Worm (Caenorhabditis elegans) whole organism, young adult: ENCODE measurements around the gene ptr-19.
A peak's percentile ranks its signal among the peaks of the same experiment; 100 is the strongest.

Experiments used
- B0019.2 ChIP-seq: fragments of 200-800 bp; sonication (Bioruptor generic); conservative IDR thresholded peaks from 2 replicates; pipeline ENCODE4 v1.3.6; 2022; ENCODE audit warnings: missing genetic modification reagents, missing genetic modification characterization, missing compliant biosample characterization
- F37B4.10 ChIP-seq: fragments of 200-800 bp; sonication (Bioruptor generic); IDR thresholded peaks from 2 replicates; pipeline ENCODE4 v1.3.6; 2022; ENCODE audit warnings: missing genetic modification characterization, missing compliant biosample characterization
- F49E8.2 ChIP-seq: sonication (generic microtip); optimal IDR thresholded peaks from 3 replicates; lab custom pipeline; 2017; ENCODE audit warnings: missing genetic modification characterization, mild to moderate bottlenecking, missing compliant biosample characterization, antibody characterized with exemption, moderate library complexity; ENCODE audit not compliant: insufficient read depth
- F57C9.4 ChIP-seq: sonication (generic microtip); optimal IDR thresholded peaks from 2 replicates; lab custom pipeline; 2017; ENCODE audit warnings: mild to moderate bottlenecking, missing genetic modification characterization, missing compliant biosample characterization
- Y53G8AR.9 ChIP-seq: fragments of 200-800 bp; sonication (Bioruptor generic); conservative IDR thresholded peaks from 2 replicates; pipeline ENCODE4 v1.3.6; 2022; ENCODE audit warnings: missing genetic modification reagents, missing genetic modification characterization, missing compliant biosample characterization
- Y56A3A.18 ChIP-seq: fragments of 200-800 bp; sonication (Bioruptor generic); IDR thresholded peaks from 2 replicates; pipeline ENCODE4 v1.3.6; 2022; ENCODE audit warnings: missing genetic modification reagents, missing genetic modification characterization, missing compliant biosample characterization
- Y79H2A.3 ChIP-seq: fragments of 200-800 bp; sonication (Bioruptor generic); conservative IDR thresholded peaks from 2 replicates; pipeline ENCODE4 v1.3.6; 2022; ENCODE audit warnings: missing genetic modification reagents, missing genetic modification characterization, missing compliant biosample characterization
- ama-1 ChIP-seq, 3 experiments: fragments of 150-350 bp in 1 of 3; sonication (generic microtip) in 2 of 3; optimal IDR thresholded peaks; 2 replicates each; lab custom pipeline; 2014 to 2018; ENCODE audit warnings: missing biosample characterization in 2 of 3, missing genetic modification characterization in 2 of 3, missing genetic modification reagents in 2 of 3
- athp-1 ChIP-seq: sonication (generic microtip); optimal IDR thresholded peaks from 2 replicates; lab custom pipeline; 2017; ENCODE audit warnings: mild to moderate bottlenecking, missing genetic modification characterization, missing compliant biosample characterization
- attf-3 ChIP-seq: fragments of 200-800 bp; sonication (Bioruptor generic); conservative IDR thresholded peaks from 2 replicates; pipeline ENCODE4 v1.3.6; 2022; ENCODE audit warnings: missing genetic modification reagents, missing genetic modification characterization, missing compliant biosample characterization
- ceh-40 ChIP-seq: fragments of 200-800 bp; sonication (Bioruptor generic); IDR thresholded peaks from 2 replicates; pipeline ENCODE4 v1.3.6; 2022; ENCODE audit warnings: missing genetic modification characterization, missing compliant biosample characterization
- ceh-91 ChIP-seq: fragments of 200-800 bp; sonication (Bioruptor generic); IDR thresholded peaks from 2 replicates; pipeline ENCODE4 v1.3.6; 2022; ENCODE audit warnings: missing genetic modification reagents, missing genetic modification characterization, missing compliant biosample characterization
- die-1 ChIP-seq: sonication (generic microtip); optimal IDR thresholded peaks from 2 replicates; lab custom pipeline; 2016; ENCODE audit warnings: missing genotype, mild to moderate bottlenecking, missing genetic modification characterization, missing compliant biosample characterization
- dox-1 ChIP-seq: fragments of 200-800 bp; sonication (Bioruptor generic); IDR thresholded peaks from 2 replicates; pipeline ENCODE4 v1.3.6; 2022; ENCODE audit warnings: missing genetic modification reagents, missing genetic modification characterization, missing compliant biosample characterization
- egl-18 ChIP-seq: fragments of 200-800 bp; sonication (Bioruptor generic); IDR thresholded peaks from 2 replicates; pipeline ENCODE4 v1.3.6; 2022; ENCODE audit warnings: missing genetic modification reagents, missing genetic modification characterization, missing compliant biosample characterization
- ets-4 ChIP-seq: fragments of 200-800 bp; sonication (Bioruptor generic); optimal IDR thresholded peaks from 2 replicates; lab custom pipeline; 2018; ENCODE audit warnings: mild to moderate bottlenecking, missing genetic modification characterization, missing compliant biosample characterization
- hlh-26 ChIP-seq: fragments of 200-800 bp; sonication (Bioruptor generic); conservative IDR thresholded peaks from 2 replicates; pipeline ENCODE4 v1.3.6; 2022; ENCODE audit warnings: missing genetic modification reagents, missing genetic modification characterization, missing compliant biosample characterization
- hmg-20 ChIP-seq: fragments of 200-800 bp; sonication (Bioruptor generic); IDR thresholded peaks from 2 replicates; pipeline ENCODE4 v1.3.6; 2022; ENCODE audit warnings: missing genetic modification reagents, missing genetic modification characterization, missing compliant biosample characterization
- lag-1 ChIP-seq: fragments of 200-800 bp; sonication (Bioruptor generic); IDR thresholded peaks from 2 replicates; pipeline ENCODE4 v1.3.6; 2022; ENCODE audit warnings: missing genetic modification reagents, missing genetic modification characterization, missing compliant biosample characterization
- let-526 ChIP-seq: fragments of 200-800 bp; sonication (Bioruptor generic); IDR thresholded peaks from 2 replicates; pipeline ENCODE4 v1.3.6; 2022; ENCODE audit warnings: missing genetic modification reagents, missing genetic modification characterization, missing compliant biosample characterization
- lin-35 ChIP-seq, 3 experiments: fragments of 150-350 bp in 2 of 3; sonication (generic microtip) in 1 of 3; optimal IDR thresholded peaks; 2 replicates each; lab custom pipeline; 2014 to 2018; ENCODE audit warnings: missing biosample characterization in 3 of 3, missing genetic modification characterization in 3 of 3, missing genetic modification reagents in 3 of 3
- lin-40 ChIP-seq: sonication (generic microtip); optimal IDR thresholded peaks from 2 replicates; lab custom pipeline; 2016; ENCODE audit warnings: missing genetic modification characterization, mild to moderate bottlenecking, missing compliant biosample characterization, missing genotype, missing genetic modification reagents
- lir-1 ChIP-seq: fragments of 200-800 bp; sonication (Bioruptor generic); conservative IDR thresholded peaks from 2 replicates; pipeline ENCODE4 v1.3.6; 2022; ENCODE audit warnings: missing genetic modification reagents, missing genetic modification characterization, missing compliant biosample characterization
- mel-28 ChIP-seq: sonication (generic microtip); optimal IDR thresholded peaks from 2 replicates; lab custom pipeline; 2016; ENCODE audit warnings: borderline replicate concordance, mild to moderate bottlenecking, missing genetic modification characterization, missing compliant biosample characterization
- mes-4 ChIP-seq: sonication (generic microtip); optimal IDR thresholded peaks from 2 replicates; lab custom pipeline; 2016; ENCODE audit warnings: missing genotype, missing genetic modification characterization, missing compliant biosample characterization
- nhr-120 ChIP-seq: fragments of 200-800 bp; sonication (Bioruptor generic); IDR thresholded peaks from 2 replicates; pipeline ENCODE4 v1.3.6; 2022; ENCODE audit warnings: missing genetic modification characterization, missing compliant biosample characterization
- nhr-90 ChIP-seq: sonication (generic microtip); optimal IDR thresholded peaks from 2 replicates; lab custom pipeline; 2016; ENCODE audit warnings: missing genotype, mild to moderate bottlenecking, missing genetic modification characterization, missing compliant biosample characterization
- rcor-1 ChIP-seq: fragments of 200-800 bp; sonication (Bioruptor generic); IDR thresholded peaks from 2 replicates; pipeline ENCODE4 v1.3.6; 2022; ENCODE audit warnings: missing genetic modification reagents, missing genetic modification characterization, missing compliant biosample characterization
- sdz-38 ChIP-seq: sonication (generic microtip); optimal IDR thresholded peaks from 2 replicates; lab custom pipeline; 2016; ENCODE audit warnings: missing genotype, missing genetic modification characterization, missing compliant biosample characterization
- snpc-1.3 ChIP-seq: sonication (generic microtip); optimal IDR thresholded peaks from 2 replicates; lab custom pipeline; 2017; ENCODE audit warnings: missing genetic modification characterization, mild to moderate bottlenecking, missing compliant biosample characterization, antibody characterized with exemption, moderate library complexity, missing genotype, missing genetic modification reagents; ENCODE audit not compliant: insufficient read depth
- sptf-2 ChIP-seq: fragments of 200-800 bp; sonication (Bioruptor generic); optimal IDR thresholded peaks from 2 replicates; lab custom pipeline; 2018; ENCODE audit warnings: mild to moderate bottlenecking, missing genetic modification characterization, missing compliant biosample characterization
- tlf-1 ChIP-seq: fragments of 200-800 bp; sonication (Bioruptor generic); optimal IDR thresholded peaks from 2 replicates; lab custom pipeline; 2018; ENCODE audit warnings: mild to moderate bottlenecking, missing genetic modification characterization, missing compliant biosample characterization
- unc-130 ChIP-seq: sonication (generic microtip); optimal IDR thresholded peaks from 2 replicates; lab custom pipeline; 2016; ENCODE audit warnings: missing genetic modification reagents, missing genetic modification characterization, missing compliant biosample characterization
- xnd-1 ChIP-seq: sonication (generic microtip); optimal IDR thresholded peaks from 2 replicates; lab custom pipeline; 2016; ENCODE audit warnings: missing genotype, missing genetic modification reagents, missing genetic modification characterization, missing compliant biosample characterization
- zim-3 ChIP-seq: sonication (generic microtip); optimal IDR thresholded peaks from 2 replicates; lab custom pipeline; 2017; ENCODE audit warnings: mild to moderate bottlenecking, missing genetic modification characterization, moderate library complexity, missing compliant biosample characterization
- ztf-18 ChIP-seq: sonication (generic microtip); optimal IDR thresholded peaks from 2 replicates; lab custom pipeline; 2016; ENCODE audit warnings: missing genotype, mild to moderate bottlenecking, missing genetic modification characterization, missing compliant biosample characterization
- ztf-25 ChIP-seq: fragments of 200-800 bp; sonication (Bioruptor generic); IDR thresholded peaks from 2 replicates; pipeline ENCODE4 v1.3.6; 2022; ENCODE audit warnings: missing genetic modification reagents, missing genetic modification characterization, missing compliant biosample characterization
- ztf-3 ChIP-seq: fragments of 200-800 bp; sonication (Bioruptor generic); optimal IDR thresholded peaks from 2 replicates; lab custom pipeline; 2018; ENCODE audit warnings: mild to moderate bottlenecking, missing genetic modification characterization, missing compliant biosample characterization

ptr-19 gene

ce11 chrIII:10755480-10756066 is 26.1 kb upstream of the ptr-19 start, which contains the start of gene hpl-2:
hpl-2 (minus strand) TSS chrIII:10755530.
- TF ChIP-seq ztf-25 (GFP tag; lab: Robert Waterston, UW) (no peak), lin-35 (GFP tag; optimal IDR thresholded peaks at IDR 0.05; lab: Kevin White, UChicago) (peak in 1 of 3 experiments; percentile 36)

- TF ChIP-seq Y56A3A.18 (GFP tag; lab: Robert Waterston, UW) (no peak), ceh-91 (no peak), Y79H2A.3 (GFP tag; lab: Robert Waterston, UW) (no peak), ztf-18 (tag; lab: Kevin White, UChicago) (no peak), zim-3 (tag; lab: Kevin White, UChicago) (no peak), hlh-26 (GFP tag; lab: Robert Waterston, UW) (no peak), F57C9.4 (tag; lab: Kevin White, UChicago) (no peak)
These were observed 24.1 kb upstream of the ptr-19 start, which contains the start of gene rnf-113 for ce11 chrIII:10757540-10757939. rnf-113 (minus strand) TSS chrIII:10757640.

ce11 chrIII:10758422-10758821 is 23.2 kb upstream of the ptr-19 start, which contains the start of gene K01G5.10:
K01G5.10 (minus strand) TSS chrIII:10758522.
- TF ChIP-seq ama-1 (optimal IDR thresholded peaks at IDR 0.05; lab: Kevin White, UChicago) (no peak), ama-1 (GFP tag; optimal IDR thresholded peaks at IDR 0.05; lab: Kevin White, UChicago) (no peak), xnd-1 (tag; lab: Kevin White, UChicago) (no peak), athp-1 (tag; lab: Kevin White, UChicago) (no peak), F37B4.10 (GFP tag; lab: Robert Waterston, UW) (no peak), lir-1 (no peak), unc-130 (GFP tag; lab: Kevin White, UChicago) (no peak), ets-4 (no peak)

- TF ChIP-seq snpc-1.3 (tag; lab: Kevin White, UChicago) = peak; percentile 96
- peak; percentile 98 for TF ChIP-seq unc-130 (GFP tag; lab: Kevin White, UChicago)
- peak; percentile 100 for TF ChIP-seq ztf-25 (GFP tag; lab: Robert Waterston, UW)
- TF ChIP-seq ztf-18 (tag; lab: Kevin White, UChicago) = peak; percentile 93
- peak; percentile 100 for TF ChIP-seq tlf-1 (GFP tag; lab: Kevin White, UChicago)
- no peak for TF ChIP-seq ama-1 (optimal IDR thresholded peaks at IDR 0.05; lab: Kevin White, UChicago)
- TF ChIP-seq ama-1 (GFP tag; optimal IDR thresholded peaks at IDR 0.05; lab: Kevin White, UChicago) = peak; percentile 61 to 86
- peak; percentile 97 for TF ChIP-seq nhr-120 (GFP tag; lab: Robert Waterston, UW)
- peak; percentile 99 for TF ChIP-seq ztf-3 (GFP tag; lab: Kevin White, UChicago)
- TF ChIP-seq dox-1 = peak; percentile 100
- peak; percentile 98 for TF ChIP-seq F49E8.2
- TF ChIP-seq lin-40 (tag; lab: Kevin White, UChicago) = peak; percentile 99
- peak; percentile 98 for TF ChIP-seq B0019.2 (GFP tag; lab: Robert Waterston, UW)
- TF ChIP-seq F57C9.4 (tag; lab: Kevin White, UChicago) = peak; percentile 98
- TF ChIP-seq sdz-38 (tag; lab: Kevin White, UChicago) = no peak
- peak; percentile 99 for TF ChIP-seq rcor-1 (GFP tag; lab: Robert Waterston, UW)
- TF ChIP-seq nhr-90 (tag; lab: Kevin White, UChicago) = peak; percentile 99
- TF ChIP-seq egl-18 (GFP tag; lab: Robert Waterston, UW) = peak; percentile 100
- TF ChIP-seq ceh-40 = peak; percentile 94
- peak; percentile 94 for TF ChIP-seq mel-28
- peak; percentile 89 for TF ChIP-seq attf-3 (GFP tag; lab: Robert Waterston, UW)
- TF ChIP-seq mes-4 (tag; lab: Kevin White, UChicago) = peak; percentile 17
- TF ChIP-seq sptf-2 = peak; percentile 99
- TF ChIP-seq lag-1 (GFP tag; lab: Robert Waterston, UW) = peak; percentile 95
- peak; percentile 98 for TF ChIP-seq die-1
- peak; percentile 99 for TF ChIP-seq ceh-91
- TF ChIP-seq hmg-20 (GFP tag; lab: Robert Waterston, UW) = peak; percentile 95
- TF ChIP-seq let-526 (GFP tag; lab: Robert Waterston, UW) = peak; percentile 100
- TF ChIP-seq Y53G8AR.9 (GFP tag; lab: Robert Waterston, UW) = peak; percentile 100
These were observed 22.3 kb upstream of the ptr-19 start, which contains the start of gene tasp-1 for ce11 chrIII:10759050-10760023. tasp-1 (plus strand) TSS chrIII:10759307.
